Fruit fly (Drosophila melanogaster) whole organism, embryonic: Measurements from ENCODE around the gene Osi6.

Experiments
- Asciz ChIP-seq: fragments of 200-800 bp; sonication (Bioruptor generic); optimal IDR thresholded peaks from 2 replicates; lab custom pipeline; 2017; ENCODE audit warnings: missing biosample characterization, mild to moderate bottlenecking, missing genetic modification characterization, missing genetic modification reagents
- CG10147 ChIP-seq: fragments of 200-800 bp; sonication (Bioruptor generic); optimal IDR thresholded peaks from 2 replicates; lab custom pipeline; 2019; ENCODE audit warnings: missing biosample characterization, mild to moderate bottlenecking, missing genetic modification characterization, moderate library complexity
- CG10462 ChIP-seq: fragments of 200-800 bp; sonication (Bioruptor generic); optimal IDR thresholded peaks from 2 replicates; lab custom pipeline; 2016; ENCODE audit warnings: missing biosample characterization, missing genetic modification characterization
- CG10565 ChIP-seq: fragments of 200-800 bp; sonication (Bioruptor generic); optimal IDR thresholded peaks from 3 replicates; lab custom pipeline; 2016; ENCODE audit warnings: missing biosample characterization, mild to moderate bottlenecking, missing genetic modification characterization
- CG10979 ChIP-seq: fragments of 200-800 bp; sonication (Bioruptor generic); optimal IDR thresholded peaks from 2 replicates; lab custom pipeline; 2018; ENCODE audit warnings: missing biosample characterization, mild to moderate bottlenecking, missing genetic modification characterization, moderate library complexity
- CG11398 ChIP-seq: fragments of 200-800 bp; sonication (Bioruptor generic); optimal IDR thresholded peaks from 2 replicates; lab custom pipeline; 2016; ENCODE audit warnings: missing biosample characterization, missing genetic modification characterization
- CG11723 ChIP-seq: fragments of 200-800 bp; sonication (Bioruptor generic); optimal IDR thresholded peaks from 2 replicates; lab custom pipeline; 2017; ENCODE audit warnings: missing biosample characterization, mild to moderate bottlenecking, missing genetic modification characterization
- CG14860 ChIP-seq: fragments of 200-800 bp; sonication (Bioruptor generic); IDR thresholded peaks from 3 replicates; pipeline ENCODE4 v1.3.6; 2022; ENCODE audit warnings: missing biosample characterization, missing genetic modification characterization; ENCODE audit not compliant: partially characterized antibody
- CG16813 ChIP-seq: fragments of 200-800 bp; sonication (Bioruptor generic); IDR thresholded peaks from 3 replicates; pipeline ENCODE4 v1.3.6; 2022; ENCODE audit warnings: missing biosample characterization, missing genetic modification characterization; ENCODE audit not compliant: partially characterized antibody
- CG17829 ChIP-seq: fragments of 200-800 bp; optimal IDR thresholded peaks from 2 replicates; lab custom pipeline; 2019; ENCODE audit warnings: missing biosample characterization, mild to moderate bottlenecking, missing genetic modification characterization, moderate library complexity
- CG2678 ChIP-seq: fragments of 200-800 bp; sonication (Bioruptor generic); optimal IDR thresholded peaks from 3 replicates; lab custom pipeline; 2019; ENCODE audit warnings: missing biosample characterization, mild to moderate bottlenecking, missing genetic modification characterization, moderate library complexity
- CG30403 ChIP-seq: fragments of 200-800 bp; sonication (Bioruptor generic); optimal IDR thresholded peaks from 3 replicates; lab custom pipeline; 2016; ENCODE audit warnings: missing biosample characterization, missing genetic modification characterization
- CG30431 ChIP-seq: fragments of 200-800 bp; sonication (Bioruptor generic); optimal IDR thresholded peaks from 2 replicates; lab custom pipeline; 2017; ENCODE audit warnings: missing biosample characterization, missing genetic modification characterization
- CG31224 ChIP-seq: fragments of 200-800 bp; sonication (Bioruptor generic); IDR thresholded peaks from 2 replicates; pipeline ENCODE4 v1.3.6; 2022; ENCODE audit warnings: missing biosample characterization, missing genetic modification characterization
- CG6254 ChIP-seq: fragments of 200-800 bp; sonication (Bioruptor generic); optimal IDR thresholded peaks from 3 replicates; lab custom pipeline; 2017; ENCODE audit warnings: mild to moderate bottlenecking, missing biosample characterization, missing genetic modification reagents, missing genetic modification characterization
- CG6272 ChIP-seq: fragments of 200-800 bp; sonication (Bioruptor generic); IDR thresholded peaks from 2 replicates; pipeline ENCODE4 v1.3.6; 2022; ENCODE audit warnings: missing biosample characterization, missing genetic modification characterization
- CG7271 ChIP-seq: fragments of 200-800 bp; sonication (Bioruptor generic); optimal IDR thresholded peaks from 2 replicates; lab custom pipeline; 2018; ENCODE audit warnings: missing biosample characterization, mild to moderate bottlenecking, missing genetic modification characterization, moderate library complexity
- CG7839 ChIP-seq: fragments of 200-800 bp; sonication (Bioruptor generic); optimal IDR thresholded peaks from 3 replicates; lab custom pipeline; 2018; ENCODE audit warnings: missing biosample characterization, mild to moderate bottlenecking, missing genetic modification characterization, moderate library complexity
- CG8765 ChIP-seq: fragments of 200-800 bp; sonication (Bioruptor generic); IDR thresholded peaks from 2 replicates; pipeline ENCODE4 v1.3.6; 2022; ENCODE audit warnings: missing biosample characterization, missing genetic modification characterization
- Dad ChIP-seq: fragments of 200-800 bp; sonication (Bioruptor generic); optimal IDR thresholded peaks from 3 replicates; lab custom pipeline; 2016; ENCODE audit warnings: missing biosample characterization, missing genetic modification characterization
- Fer1 ChIP-seq: fragments of 200-800 bp; sonication (Bioruptor generic); optimal IDR thresholded peaks from 2 replicates; lab custom pipeline; 2017; ENCODE audit warnings: missing biosample characterization, mild to moderate bottlenecking, missing genetic modification characterization
- HmgD ChIP-seq: fragments of 200-800 bp; sonication (Bioruptor generic); optimal IDR thresholded peaks from 3 replicates; lab custom pipeline; 2016; ENCODE audit warnings: missing biosample characterization, missing genetic modification characterization
- Hmr ChIP-seq: fragments of 200-800 bp; sonication (Bioruptor generic); optimal IDR thresholded peaks from 3 replicates; lab custom pipeline; 2017; ENCODE audit warnings: mild to moderate bottlenecking, missing biosample characterization, missing genetic modification reagents, missing genetic modification characterization
- MBD-R2 ChIP-seq: fragments of 200-800 bp; sonication (Bioruptor generic); IDR thresholded peaks from 2 replicates; pipeline ENCODE4 v1.3.6; 2022; ENCODE audit warnings: missing biosample characterization, missing genetic modification characterization
- Sox100B ChIP-seq: fragments of 200-800 bp; sonication (Bioruptor generic); optimal IDR thresholded peaks from 3 replicates; lab custom pipeline; 2018; ENCODE audit warnings: missing biosample characterization, mild to moderate bottlenecking, missing genetic modification characterization
- al ChIP-seq: fragments of 200-800 bp; sonication (Bioruptor generic); IDR thresholded peaks from 2 replicates; pipeline ENCODE4 v1.3.6; 2022; ENCODE audit warnings: missing biosample characterization, missing genetic modification characterization
- ara ChIP-seq: fragments of 200-800 bp; sonication (Bioruptor generic); IDR thresholded peaks from 2 replicates; pipeline ENCODE4 v1.3.6; 2022; ENCODE audit warnings: missing biosample characterization, missing genetic modification characterization
- bbx ChIP-seq: fragments of 200-800 bp; sonication (Bioruptor generic); IDR thresholded peaks from 2 replicates; pipeline ENCODE4 v1.3.6; 2022; ENCODE audit warnings: missing biosample characterization, missing genetic modification characterization; ENCODE audit not compliant: partially characterized antibody
- br ChIP-seq: fragments of >200 bp; optimal IDR thresholded peaks from 2 replicates; lab custom pipeline; 2017
- bsh ChIP-seq, 2 experiments: fragments of 200-800 bp; sonication (Bioruptor generic); optimal IDR thresholded peaks; 2 replicates each; lab custom pipeline; 2017 to 2018; ENCODE audit warnings: mild to moderate bottlenecking in 2 of 2, missing biosample characterization in 2 of 2, missing genetic modification characterization in 2 of 2, moderate library complexity in 1 of 2
- chm ChIP-seq: fragments of 200-800 bp; sonication (Bioruptor generic); IDR thresholded peaks from 2 replicates; pipeline ENCODE4 v1.3.6; 2022; ENCODE audit warnings: missing biosample characterization, missing genetic modification characterization
- chn ChIP-seq: fragments of 200-800 bp; sonication (Bioruptor generic); optimal IDR thresholded peaks from 2 replicates; lab custom pipeline; 2016; ENCODE audit warnings: missing biosample characterization, missing genetic modification characterization
- croc ChIP-seq: fragments of 200-800 bp; sonication (Bioruptor generic); conservative IDR thresholded peaks from 3 replicates; pipeline ENCODE4 v1.3.6; 2022; ENCODE audit warnings: missing biosample characterization, missing genetic modification characterization
- crol ChIP-seq: fragments of 200-800 bp; sonication (Bioruptor generic); IDR thresholded peaks from 2 replicates; pipeline ENCODE4 v1.3.6; 2022; ENCODE audit warnings: missing biosample characterization, missing genetic modification characterization
- da ChIP-seq: fragments of 200-800 bp; sonication (Bioruptor generic); optimal IDR thresholded peaks from 2 replicates; lab custom pipeline; 2016; ENCODE audit warnings: missing biosample characterization, missing genetic modification characterization
- dati ChIP-seq: fragments of 200-800 bp; sonication (Bioruptor generic); IDR thresholded peaks from 2 replicates; pipeline ENCODE4 v1.3.6; 2022; ENCODE audit warnings: missing biosample characterization, missing genetic modification characterization
- disco-r ChIP-seq: fragments of 200-800 bp; sonication (Bioruptor generic); optimal IDR thresholded peaks from 2 replicates; lab custom pipeline; 2016; ENCODE audit warnings: missing biosample characterization, missing genetic modification characterization
- dysf ChIP-seq: fragments of 200-800 bp; sonication (Bioruptor generic); IDR thresholded peaks from 3 replicates; pipeline ENCODE4 v1.3.6; 2022; ENCODE audit warnings: missing biosample characterization, missing genetic modification characterization
- ewg ChIP-seq: fragments of 200-800 bp; sonication (Bioruptor generic); optimal IDR thresholded peaks from 3 replicates; lab custom pipeline; 2017; ENCODE audit warnings: mild to moderate bottlenecking, missing biosample characterization, missing genetic modification reagents, missing genetic modification characterization
- gem ChIP-seq: fragments of 200-800 bp; sonication (Bioruptor generic); optimal IDR thresholded peaks from 2 replicates; lab custom pipeline; 2019; ENCODE audit warnings: missing biosample characterization, mild to moderate bottlenecking, missing genetic modification characterization, moderate library complexity
- phol ChIP-seq: fragments of 200-800 bp; sonication (Bioruptor generic); optimal IDR thresholded peaks from 3 replicates; lab custom pipeline; 2018; ENCODE audit warnings: missing biosample characterization, mild to moderate bottlenecking, missing genetic modification characterization, moderate library complexity
- pnt ChIP-seq: fragments of 200-800 bp; sonication (Bioruptor generic); optimal IDR thresholded peaks from 3 replicates; lab custom pipeline; 2016; ENCODE audit warnings: missing biosample characterization, missing genetic modification characterization
- pros ChIP-seq: fragments of 200-800 bp; sonication (Bioruptor generic); optimal IDR thresholded peaks from 3 replicates; lab custom pipeline; 2019; ENCODE audit warnings: missing biosample characterization, mild to moderate bottlenecking, missing genetic modification characterization, moderate library complexity
- ro ChIP-seq: fragments of 200-800 bp; sonication (Bioruptor generic); IDR thresholded peaks from 2 replicates; pipeline ENCODE4 v1.3.6; 2022; ENCODE audit warnings: missing biosample characterization, missing genetic modification characterization
- slp2 ChIP-seq: fragments of 200-800 bp; sonication (Bioruptor generic); optimal IDR thresholded peaks from 2 replicates; lab custom pipeline; 2016; ENCODE audit warnings: missing biosample characterization, missing genetic modification characterization
- sqz ChIP-seq: fragments of 200-800 bp; sonication (Bioruptor generic); optimal IDR thresholded peaks from 3 replicates; lab custom pipeline; 2018; ENCODE audit warnings: missing biosample characterization, mild to moderate bottlenecking, missing genetic modification characterization
- tap ChIP-seq: fragments of 200-800 bp; optimal IDR thresholded peaks from 3 replicates; lab custom pipeline; 2019; ENCODE audit warnings: missing biosample characterization, mild to moderate bottlenecking, missing genetic modification characterization, moderate library complexity
- unc-4 ChIP-seq: fragments of 200-800 bp; sonication (Bioruptor generic); IDR thresholded peaks from 2 replicates; pipeline ENCODE4 v1.3.6; 2022; ENCODE audit warnings: missing biosample characterization, missing genetic modification characterization; ENCODE audit not compliant: partially characterized antibody
- vnd ChIP-seq: fragments of 200-800 bp; sonication (Bioruptor generic); IDR thresholded peaks from 3 replicates; pipeline ENCODE4 v1.3.6; 2022; ENCODE audit warnings: missing biosample characterization, missing genetic modification characterization; ENCODE audit not compliant: partially characterized antibody
- vvl ChIP-seq: fragments of 200-800 bp; sonication (Bioruptor generic); IDR thresholded peaks from 2 replicates; pipeline ENCODE4 v1.3.6; 2022; ENCODE audit warnings: missing biosample characterization, missing genetic modification characterization

The Osi6 gene

dm6 chr3R:6231391-6231790 is 3.1 kb upstream of the Osi6 start (continued):
- TF ChIP-seq da (no peak), HmgD (GFP tag; lab: Kevin White, UChicago) (no peak), pros (GFP tag; lab: Kevin White, UChicago) (peak; percentile 84), ro (no peak)

- TF ChIP-seq CG6254 (GFP tag; lab: Kevin White, UChicago), result no peak
- TF ChIP-seq CG10147 (GFP tag; lab: Kevin White, UChicago), result no peak
- TF ChIP-seq CG2678, result peak; percentile 30
- no peak for TF ChIP-seq pnt
- no peak for TF ChIP-seq chn (GFP tag; lab: Kevin White, UChicago)
- TF ChIP-seq Asciz (GFP tag; lab: Kevin White, UChicago), result peak; percentile 20
- no peak for TF ChIP-seq sqz (GFP tag; lab: Kevin White, UChicago)
- TF ChIP-seq bsh (GFP tag; optimal IDR thresholded peaks at IDR 0.05; lab: Kevin White, UChicago), result no peak
- no peak for TF ChIP-seq CG31224 (GFP tag; lab: Robert Waterston, UW)
- no peak for TF ChIP-seq crol (GFP tag; lab: Robert Waterston, UW)
- TF ChIP-seq dati, result no peak
- no peak for TF ChIP-seq ara (GFP tag; lab: Robert Waterston, UW)
- TF ChIP-seq CG11398 (GFP tag; lab: Kevin White, UChicago), result no peak
- TF ChIP-seq CG7271 (tag; lab: Kevin White, UChicago), result no peak
- TF ChIP-seq CG6272, result no peak
- peak; percentile 21 for TF ChIP-seq CG10979 (tag; lab: Kevin White, UChicago)
- no peak for TF ChIP-seq al
- TF ChIP-seq MBD-R2 (GFP tag; lab: Robert Waterston, UW), result no peak
- peak; percentile 48 for TF ChIP-seq gem (tag; lab: Kevin White, UChicago)
- no peak for TF ChIP-seq bbx
- no peak for TF ChIP-seq CG11723
- TF ChIP-seq dysf (GFP tag; lab: Robert Waterston, UW), result no peak; the same call in 2 of the 3 replicates
- no peak for TF ChIP-seq CG10565 (GFP tag; lab: Kevin White, UChicago)
- TF ChIP-seq CG10462 (GFP tag; lab: Kevin White, UChicago), result no peak
- TF ChIP-seq Hmr (GFP tag; lab: Kevin White, UChicago), result no peak
- TF ChIP-seq Dad (GFP tag; lab: Kevin White, UChicago), result no peak
- TF ChIP-seq CG7839 (tag; lab: Kevin White, UChicago), result peak; percentile 5
- no peak for TF ChIP-seq CG30403 (GFP tag; lab: Kevin White, UChicago)
- TF ChIP-seq slp2 (GFP tag; lab: Kevin White, UChicago), result no peak
- no peak for TF ChIP-seq unc-4 (GFP tag; lab: Robert Waterston, UW)
- TF ChIP-seq croc (GFP tag; lab: Robert Waterston, UW), result no peak
- no peak for TF ChIP-seq CG17829
- TF ChIP-seq CG16813 (GFP tag; lab: Robert Waterston, UW), result no peak
- TF ChIP-seq vvl (GFP tag; lab: Robert Waterston, UW), result no peak
- no peak for TF ChIP-seq vnd (GFP tag; lab: Robert Waterston, UW)
- no peak for TF ChIP-seq disco-r
- peak; percentile 44 for TF ChIP-seq phol
- TF ChIP-seq chm (GFP tag; lab: Robert Waterston, UW), result no peak
- no peak for TF ChIP-seq br (lab: Kevin White, UChicago)
- TF ChIP-seq Sox100B (GFP tag; lab: Kevin White, UChicago), result peak; percentile 44
- peak; percentile 32 for TF ChIP-seq tap
- TF ChIP-seq ewg (GFP tag; lab: Kevin White, UChicago), result peak; percentile 5
- no peak for TF ChIP-seq CG14860
- no peak for TF ChIP-seq CG8765 (GFP tag; lab: Robert Waterston, UW)
- TF ChIP-seq CG30431 (GFP tag; lab: Kevin White, UChicago), result no peak
- no peak for TF ChIP-seq Fer1 (GFP tag; lab: Kevin White, UChicago)
These were observed 1.4 kb upstream of the Osi6 start for dm6 chr3R:6233104-6233503.
